Worm (Caenorhabditis elegans): ENCODE data around the gene str-260.

str-260 gene

ce11 chrV:3579795-3580194 lies 52.8 kb downstream of the str-260 start:
- TF ChIP-seq nhr-11 (tag; optimal IDR thresholded peaks at IDR 0.05) = peak; percentile 80
- TF ChIP-seq ctbp-1 (GFP tag; IDR thresholded peaks at IDR 0.05) = no peak
- TF ChIP-seq spr-1 (tag; optimal IDR thresholded peaks at IDR 0.05) = no peak
- no peak for TF ChIP-seq unc-130 (GFP tag; optimal IDR thresholded peaks at IDR 0.05)
- no peak for TF ChIP-seq lim-7 (GFP tag; IDR thresholded peaks at IDR 0.05)
- TF ChIP-seq ceh-20 (GFP tag; IDR thresholded peaks at IDR 0.05) = 0 out of 2 replicates have a peak, but pooled peaks have one; percentile 10
- TF ChIP-seq tra-1 (GFP tag; IDR thresholded peaks at IDR 0.05) = peak; percentile 34; the same call in 1 of the 2 replicates
- TF ChIP-seq T20F7.1 (GFP tag; optimal IDR thresholded peaks at IDR 0.05) = no peak
- peak; percentile 81 for TF ChIP-seq nhr-28 (tag; optimal IDR thresholded peaks at IDR 0.05)
- peak; percentile 82 for TF ChIP-seq lin-13 (GFP tag; optimal IDR thresholded peaks at IDR 0.05)
- TF ChIP-seq rbr-2 (tag; optimal IDR thresholded peaks at IDR 0.05) = peak; percentile 15
- TF ChIP-seq lsy-2 (tag; optimal IDR thresholded peaks at IDR 0.05) = peak in 1 of 2 experiments; percentile 66
- TF ChIP-seq php-3 (GFP tag; IDR thresholded peaks at IDR 0.05) = no peak
- TF ChIP-seq hlh-30 (tag; optimal IDR thresholded peaks at IDR 0.05; ENCODE audit: insufficient read depth) = peak; percentile 70
- TF ChIP-seq ces-1 (GFP tag; optimal IDR thresholded peaks at IDR 0.05) = no peak
- no peak for TF ChIP-seq duxl-1 (tag; optimal IDR thresholded peaks at IDR 0.05; ENCODE audit: poor library complexity)
- TF ChIP-seq nhr-10 (tag; optimal IDR thresholded peaks at IDR 0.05) = peak; percentile 69
- no peak for TF ChIP-seq jun-1 (tag; optimal IDR thresholded peaks at IDR 0.05)
- TF ChIP-seq nhr-42 (GFP tag; IDR thresholded peaks at IDR 0.05) = no peak
- no peak for TF ChIP-seq F10B5.3 (tag; optimal IDR thresholded peaks at IDR 0.05)
- TF ChIP-seq Y75B8A.6 (GFP tag; IDR thresholded peaks at IDR 0.05) = no peak
- no peak for TF ChIP-seq lir-3 (tag; optimal IDR thresholded peaks at IDR 0.05)
- peak; percentile 39 for TF ChIP-seq mes-2 (tag; optimal IDR thresholded peaks at IDR 0.05; ENCODE audit: poor library complexity, severe bottlenecking)
- no peak for TF ChIP-seq spr-3 (GFP tag; optimal IDR thresholded peaks at IDR 0.05)
- 0 out of 2 replicates have a peak, but pooled peaks have one; percentile 9 for TF ChIP-seq zfp-3 (GFP tag; conservative IDR thresholded peaks at IDR 0.05)
- TF ChIP-seq F49E8.2 (tag; optimal IDR thresholded peaks at IDR 0.05; ENCODE audit: borderline replicate concordance) = no peak
- no peak for TF ChIP-seq lin-15B (tag; optimal IDR thresholded peaks at IDR 0.05)
- TF ChIP-seq egl-43 (GFP tag; IDR thresholded peaks at IDR 0.05) = no peak
- no peak for TF ChIP-seq ceh-44 (GFP tag; IDR thresholded peaks at IDR 0.05)
- TF ChIP-seq nhr-25 (tag; optimal IDR thresholded peaks at IDR 0.05; ENCODE audit: borderline replicate concordance, insufficient read depth) = no peak
- no peak for TF ChIP-seq nhr-237 (tag; optimal IDR thresholded peaks at IDR 0.05)
- TF ChIP-seq set-16 (GFP tag; IDR thresholded peaks at IDR 0.05) = no peak
- TF ChIP-seq mdl-1 (tag; optimal IDR thresholded peaks at IDR 0.05) = peak; percentile 20 to 55
- no peak for TF ChIP-seq ceh-82 (tag; optimal IDR thresholded peaks at IDR 0.05)
- TF ChIP-seq dmd-9 (GFP tag; IDR thresholded peaks at IDR 0.05) = no peak
- no peak for TF ChIP-seq F37D6.2 (tag; optimal IDR thresholded peaks at IDR 0.05)
- TF ChIP-seq dpl-1 (GFP tag; optimal IDR thresholded peaks at IDR 0.05) = peak; percentile 66
- no peak for TF ChIP-seq mxl-2 (GFP tag; conservative IDR thresholded peaks at IDR 0.05)
- peak; percentile 23; the same call in 1 of the 2 replicates for TF ChIP-seq hmg-1.1 (GFP tag; IDR thresholded peaks at IDR 0.05)
- TF ChIP-seq ceh-62 (tag; optimal IDR thresholded peaks at IDR 0.05) = no peak
- TF ChIP-seq hif-1 (tag; optimal IDR thresholded peaks at IDR 0.05) = peak in 1 of 2 experiments; percentile 78
- TF ChIP-seq nhr-6 (tag; optimal IDR thresholded peaks at IDR 0.05) = no peak
- TF ChIP-seq dmd-6 (GFP tag; IDR thresholded peaks at IDR 0.05) = peak; percentile 36; the same call in 1 of the 2 replicates
- peak; percentile 85 for TF ChIP-seq aha-1 (tag)
- peak; percentile 24; the same call in 1 of the 2 replicates for TF ChIP-seq lin-38 (GFP tag; IDR thresholded peaks at IDR 0.05)
- peak; percentile 55 for TF ChIP-seq pqm-1 (tag; optimal IDR thresholded peaks at IDR 0.05)
- no peak for TF ChIP-seq ztf-11 (tag; optimal IDR thresholded peaks at IDR 0.05)
- TF ChIP-seq skn-1 (tag; optimal IDR thresholded peaks at IDR 0.05) = no peak
- peak; percentile 74 for TF ChIP-seq hlh-11 (tag; optimal IDR thresholded peaks at IDR 0.05)
- no peak for TF ChIP-seq dmd-8 (GFP tag; IDR thresholded peaks at IDR 0.05)
- TF ChIP-seq Y5F2A.4 (GFP tag; optimal IDR thresholded peaks at IDR 0.05) = no peak

Data from whole organism, L4 larva.